Worm (Caenorhabditis elegans): Measurements from ENCODE around the gene F09C6.13.

The F09C6.13 gene

DNA sequence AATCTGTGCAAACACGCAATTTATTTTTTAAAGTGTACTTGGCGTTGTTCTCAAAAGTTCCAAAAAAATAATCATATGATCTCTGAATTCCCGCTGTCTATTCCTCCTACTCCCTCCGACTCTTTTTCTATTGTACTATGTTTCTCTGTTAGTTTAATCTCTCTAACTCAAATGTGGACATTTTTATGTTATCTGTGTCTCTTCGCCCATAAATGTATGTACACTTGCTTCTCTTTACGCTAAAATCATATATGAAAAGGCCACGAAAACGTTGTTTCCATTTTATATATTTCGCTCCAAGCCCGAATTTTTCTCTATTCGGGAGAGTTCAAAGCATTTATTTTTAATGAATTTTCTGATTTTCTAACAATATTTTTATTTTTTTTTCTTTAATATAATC lies 26.0 kb downstream of the F09C6.13 start:
- TF ChIP-seq lsy-2 (tag; optimal IDR thresholded peaks at IDR 0.05) (no peak), nhr-129 (tag; optimal IDR thresholded peaks at IDR 0.05) (peak; percentile 6), nhr-23 (tag; optimal IDR thresholded peaks at IDR 0.05) (no peak), peb-1 (tag; optimal IDR thresholded peaks at IDR 0.05) (no peak), lin-13 (GFP tag; optimal IDR thresholded peaks at IDR 0.05) (no peak), ZK546.5 (tag; optimal IDR thresholded peaks at IDR 0.05) (no peak), unc-55 (GFP tag; optimal IDR thresholded peaks at IDR 0.05) (peak; percentile 18), sem-4 (tag; optimal IDR thresholded peaks at IDR 0.05) (no peak), Y55F3AM.14 (GFP tag; optimal IDR thresholded peaks at IDR 0.05) (no peak), sma-9 (GFP tag; optimal IDR thresholded peaks at IDR 0.05) (peak; percentile 7), sma-9 (tag; optimal IDR thresholded peaks at IDR 0.05) (no peak), lin-11 (tag; optimal IDR thresholded peaks at IDR 0.05) (no peak)

ce11 chrV:16911294-16911693 lies 26.4 kb downstream of the F09C6.13 start:
- TF ChIP-seq alr-1 (tag; optimal IDR thresholded peaks at IDR 0.05) (no peak), fos-1 (tag; optimal IDR thresholded peaks at IDR 0.05) (peak; percentile 44)

DNA sequence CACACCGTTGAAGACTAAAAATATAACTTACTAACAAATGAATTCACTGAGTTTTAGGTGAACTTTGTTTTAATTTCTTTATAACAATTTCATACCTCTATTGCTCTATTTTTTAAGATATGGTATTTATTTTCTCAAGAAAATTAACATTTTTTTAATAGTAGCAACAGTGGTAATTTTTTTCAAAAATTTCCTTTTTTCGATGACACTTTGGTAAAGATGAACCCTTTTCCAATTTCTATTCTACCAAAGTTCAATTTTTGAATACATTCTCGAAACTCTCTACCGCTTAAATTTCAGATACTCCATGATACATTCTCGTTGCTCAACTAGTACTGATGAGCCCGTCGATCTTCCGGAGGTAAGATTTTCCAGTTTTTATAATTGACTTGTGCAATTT lies 27.1 kb downstream of the F09C6.13 start, which contains the start of gene nhr-116:
TSS of gene nhr-116 (plus strand) at position 301 of the 400 bp plus-strand sequence.
- TF ChIP-seq nhr-237 (tag; optimal IDR thresholded peaks at IDR 0.05), result no peak
- no peak for TF ChIP-seq nhr-129 (tag; optimal IDR thresholded peaks at IDR 0.05)
- TF ChIP-seq ZK546.5 (tag; optimal IDR thresholded peaks at IDR 0.05), result no peak
- TF ChIP-seq nhr-11 (tag; optimal IDR thresholded peaks at IDR 0.05), result no peak
- TF ChIP-seq lin-13 (GFP tag; optimal IDR thresholded peaks at IDR 0.05), result no peak
- no peak for TF ChIP-seq elt-1 (tag; optimal IDR thresholded peaks at IDR 0.05)
- no peak for TF ChIP-seq lsy-2 (tag; optimal IDR thresholded peaks at IDR 0.05)
- TF ChIP-seq C34F6.9 (tag; optimal IDR thresholded peaks at IDR 0.05), result no peak
- TF ChIP-seq nhr-10 (tag; optimal IDR thresholded peaks at IDR 0.05), result no peak
- TF ChIP-seq nhr-12 (tag; optimal IDR thresholded peaks at IDR 0.05), result no peak
- no peak for TF ChIP-seq unc-62 (GFP tag; optimal IDR thresholded peaks at IDR 0.05)
- TF ChIP-seq nhr-21 (tag; optimal IDR thresholded peaks at IDR 0.05), result no peak
- TF ChIP-seq ztf-11 (tag; optimal IDR thresholded peaks at IDR 0.05), result no peak

ce11 chrV:16916079-16916478 lies 31.2 kb downstream of the F09C6.13 start, which contains the start of gene F09C6.10:
F09C6.10 (minus strand) TSS chrV:16916179.
- TF ChIP-seq nhr-12 (tag; optimal IDR thresholded peaks at IDR 0.05), result no peak
- no peak for TF ChIP-seq unc-55 (GFP tag; optimal IDR thresholded peaks at IDR 0.05)

ce11 chrV:16918378-16918777 lies 33.5 kb downstream of the F09C6.13 start, which contains the start of the genes fbxa-206 and Y102A5C.2:
fbxa-206 (minus strand) TSS chrV:16918478.
Y102A5C.2 (plus strand) TSS chrV:16918731.
- TF ChIP-seq ZK546.5 (tag; optimal IDR thresholded peaks at IDR 0.05) (no peak), peb-1 (tag; optimal IDR thresholded peaks at IDR 0.05) (no peak), sem-4 (tag; optimal IDR thresholded peaks at IDR 0.05) (no peak), dmd-4 (tag; optimal IDR thresholded peaks at IDR 0.05) (no peak), unc-62 (GFP tag; optimal IDR thresholded peaks at IDR 0.05) (no peak), ceh-16 (tag; optimal IDR thresholded peaks at IDR 0.05) (no peak), lsy-2 (tag; optimal IDR thresholded peaks at IDR 0.05) (no peak), nhr-11 (tag; optimal IDR thresholded peaks at IDR 0.05) (no peak), gmeb-1 (tag; optimal IDR thresholded peaks at IDR 0.05) (no peak), mbf-1 (tag; optimal IDR thresholded peaks at IDR 0.05) (no peak)

- TF ChIP-seq mbf-1 (tag; optimal IDR thresholded peaks at IDR 0.05), result no peak
- TF ChIP-seq lin-13 (GFP tag; optimal IDR thresholded peaks at IDR 0.05), result no peak
- no peak for TF ChIP-seq elt-3 (tag; optimal IDR thresholded peaks at IDR 0.05)
- no peak for TF ChIP-seq nhr-12 (tag; optimal IDR thresholded peaks at IDR 0.05)
- no peak for TF ChIP-seq ztf-11 (tag; optimal IDR thresholded peaks at IDR 0.05)
- TF ChIP-seq unc-62 (GFP tag; optimal IDR thresholded peaks at IDR 0.05), result no peak
- no peak for TF ChIP-seq R02D3.7 (tag; optimal IDR thresholded peaks at IDR 0.05)
- no peak for TF ChIP-seq alr-1 (tag; optimal IDR thresholded peaks at IDR 0.05)
- TF ChIP-seq gmeb-1 (tag; optimal IDR thresholded peaks at IDR 0.05), result no peak
- no peak for TF ChIP-seq lsy-2 (tag; optimal IDR thresholded peaks at IDR 0.05)
- TF ChIP-seq ztf-4 (tag; optimal IDR thresholded peaks at IDR 0.05), result no peak
Observed at ce11 chrV:16919675-16920074, 34.8 kb downstream of the F09C6.13 start.

ce11 chrV:16921952-16922351 lies 37.1 kb downstream of the F09C6.13 start, which contains the start of gene Y102A5C.4:
Y102A5C.4 (plus strand) TSS chrV:16922252.
- TF ChIP-seq nhr-77 (tag; optimal IDR thresholded peaks at IDR 0.05), result no peak
- TF ChIP-seq sma-9 (GFP tag; optimal IDR thresholded peaks at IDR 0.05), result no peak
- TF ChIP-seq sma-9 (tag; optimal IDR thresholded peaks at IDR 0.05), result no peak
- TF ChIP-seq nhr-25 (tag; optimal IDR thresholded peaks at IDR 0.05), result no peak
- no peak for TF ChIP-seq zag-1 (tag; optimal IDR thresholded peaks at IDR 0.05)
